Worm (Caenorhabditis elegans): ENCODE results near the gene sir-2.2.

The sir-2.2 gene

ce11 chrX:13290531-13290930 is 37.3 kb upstream of the sir-2.2 start, which contains the start of gene R04D3.3:
TSS of gene R04D3.3 (minus strand) at chrX:13290631.
- TF ChIP-seq D2030.7 (GFP tag; IDR thresholded peaks at IDR 0.05) (0 out of 2 replicates have a peak, but pooled peaks have one; percentile 22), B0336.3 (GFP tag; IDR thresholded peaks at IDR 0.05) (no peak), F55B11.4 (tag; optimal IDR thresholded peaks at IDR 0.05; ENCODE audit: borderline replicate concordance, insufficient read depth) (no peak), ztf-3 (GFP tag; optimal IDR thresholded peaks at IDR 0.05) (no peak), efl-1 (GFP tag; optimal IDR thresholded peaks at IDR 0.05) (peak; percentile 61)

ce11 chrX:13291506-13291905 is 36.4 kb upstream of the sir-2.2 start, which contains the start of gene srd-38:
TSS of gene srd-38 (plus strand) at chrX:13291806.
- TF ChIP-seq rec-8 (tag; optimal IDR thresholded peaks at IDR 0.05) (no peak), F33H1.4 (GFP tag; IDR thresholded peaks at IDR 0.05) (no peak), egl-18 (GFP tag; IDR thresholded peaks at IDR 0.05) (no peak), nhr-27 (tag; optimal IDR thresholded peaks at IDR 0.05) (no peak), madf-10 (tag; optimal IDR thresholded peaks at IDR 0.05) (no peak), F39B2.1 (GFP tag; IDR thresholded peaks at IDR 0.05) (no peak), ceh-91 (GFP tag; IDR thresholded peaks at IDR 0.05) (no peak), cebp-1 (GFP tag; IDR thresholded peaks at IDR 0.05) (no peak), cebp-1 (tag; optimal IDR thresholded peaks at IDR 0.05) (no peak), Y56A3A.18 (GFP tag; IDR thresholded peaks at IDR 0.05) (no peak), athp-1 (tag; optimal IDR thresholded peaks at IDR 0.05) (no peak), bed-2 (GFP tag; IDR thresholded peaks at IDR 0.05) (no peak), attf-6 (GFP tag; IDR thresholded peaks at IDR 0.05) (no peak), cebp-2 (GFP tag; IDR thresholded peaks at IDR 0.05) (no peak), ZK185.1 (tag; optimal IDR thresholded peaks at IDR 0.05; ENCODE audit: poor library complexity, severe bottlenecking) (no peak), bed-1 (GFP tag; IDR thresholded peaks at IDR 0.05) (no peak), ceh-27 (GFP tag; optimal IDR thresholded peaks at IDR 0.05) (no peak)

- peak; percentile 43 for TF ChIP-seq snpc-4 (GFP tag; optimal IDR thresholded peaks at IDR 0.05)
- TF ChIP-seq snpc-4 (tag; optimal IDR thresholded peaks at IDR 0.05) = peak in 1 of 4 experiments; percentile 58
- TF ChIP-seq die-1 (tag; optimal IDR thresholded peaks at IDR 0.05) = peak; percentile 75
- no peak for TF ChIP-seq aptf-3 (GFP tag; IDR thresholded peaks at IDR 0.05)
- TF ChIP-seq rpc-1 (optimal IDR thresholded peaks at IDR 0.05) = peak; percentile 79
- TF ChIP-seq rpc-1 (tag; optimal IDR thresholded peaks at IDR 0.05) = peak; percentile 94
- peak; percentile 35 for TF ChIP-seq snpc-3.4 (tag; optimal IDR thresholded peaks at IDR 0.05)
- TF ChIP-seq him-1 (tag; optimal IDR thresholded peaks at IDR 0.05) = peak; percentile 40
- no peak for TF ChIP-seq B0336.3 (GFP tag; IDR thresholded peaks at IDR 0.05)
- TF ChIP-seq D2030.7 (GFP tag; IDR thresholded peaks at IDR 0.05) = peak; percentile 41; the same call in 1 of the 2 replicates
- peak; percentile 51 for TF ChIP-seq mes-4 (tag; optimal IDR thresholded peaks at IDR 0.05)
- peak; percentile 68 for TF ChIP-seq B0261.1 (tag; optimal IDR thresholded peaks at IDR 0.05)
- no peak for TF ChIP-seq attf-5 (GFP tag; optimal IDR thresholded peaks at IDR 0.05)
- no peak for TF ChIP-seq K12H6.12 (tag; optimal IDR thresholded peaks at IDR 0.05)
- TF ChIP-seq B0035.1 (tag; optimal IDR thresholded peaks at IDR 0.05) = no peak
- TF ChIP-seq rec-8 (tag; optimal IDR thresholded peaks at IDR 0.05) = peak in 1 of 2 experiments; percentile 32
- peak; percentile 81 for TF ChIP-seq lin-26 (GFP tag; IDR thresholded peaks at IDR 0.05)
- no peak for TF ChIP-seq ztf-18 (tag; optimal IDR thresholded peaks at IDR 0.05)
- peak; percentile 29 for TF ChIP-seq snpc-1.1 (tag; optimal IDR thresholded peaks at IDR 0.05; ENCODE audit: insufficient read depth)
- no peak for TF ChIP-seq ceh-58 (GFP tag; IDR thresholded peaks at IDR 0.05)
- TF ChIP-seq tbp1 (GFP tag; optimal IDR thresholded peaks at IDR 0.05) = peak; percentile 83
- no peak for TF ChIP-seq bed-1 (GFP tag; IDR thresholded peaks at IDR 0.05)
- no peak for TF ChIP-seq nfyb-1 (GFP tag; IDR thresholded peaks at IDR 0.05)
- no peak for TF ChIP-seq let-607 (tag; optimal IDR thresholded peaks at IDR 0.05)
- TF ChIP-seq hmg-1.2 (GFP tag; IDR thresholded peaks at IDR 0.05) = 0 out of 2 replicates have a peak, but pooled peaks have one; percentile 7
- peak; percentile 8 for TF ChIP-seq nhr-179 (tag; optimal IDR thresholded peaks at IDR 0.05)
- peak; percentile 4 for TF ChIP-seq T07F8.4 (tag; optimal IDR thresholded peaks at IDR 0.05)
- peak; percentile 31; the same call in 1 of the 2 replicates for TF ChIP-seq pbrm-1 (GFP tag; IDR thresholded peaks at IDR 0.05)
Measured at ce11 chrX:13293023-13293422, 34.8 kb upstream of the sir-2.2 start.

Measured in whole organism, young adult.